Worm (Caenorhabditis elegans): Measurements from ENCODE around the gene atgp-2.

Gene atgp-2

DNA sequence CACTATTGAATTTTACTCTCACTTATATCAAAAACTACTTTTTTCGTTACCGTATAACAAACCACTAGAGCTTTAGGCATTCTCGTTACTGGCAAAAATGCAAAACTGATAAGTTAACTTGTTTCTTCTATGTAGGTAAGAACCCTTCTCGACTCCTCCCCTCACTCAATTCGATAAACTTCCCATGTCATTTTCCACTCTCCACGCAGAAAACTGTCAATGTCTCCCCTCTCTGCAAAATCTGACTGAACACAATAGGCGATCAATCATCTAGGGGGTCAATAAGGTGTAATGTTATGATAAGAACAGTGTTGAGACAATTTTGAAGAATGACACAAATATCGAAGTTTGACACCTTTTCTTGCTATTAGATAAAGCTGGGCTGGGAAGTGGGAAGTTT lies 25.1 kb downstream of the atgp-2 start:
- TF ChIP-seq ceh-13 (GFP tag; optimal IDR thresholded peaks at IDR 0.05) (no peak), aly-1 (tag; optimal IDR thresholded peaks at IDR 0.05) (no peak), hmbx-1 (tag; optimal IDR thresholded peaks at IDR 0.05) (no peak), hmg-4 (GFP tag; optimal IDR thresholded peaks at IDR 0.05) (no peak), tbx-37 (GFP tag; conservative IDR thresholded peaks at IDR 0.05) (no peak), tbx-11 (GFP tag; IDR thresholded peaks at IDR 0.05) (no peak), scrt-1 (GFP tag; IDR thresholded peaks at IDR 0.05) (no peak), F13C5.2 (tag; optimal IDR thresholded peaks at IDR 0.05) (no peak), ama-1 (optimal IDR thresholded peaks at IDR 0.05) (no peak), B0310.2 (tag; optimal IDR thresholded peaks at IDR 0.05) (no peak)

DNA sequence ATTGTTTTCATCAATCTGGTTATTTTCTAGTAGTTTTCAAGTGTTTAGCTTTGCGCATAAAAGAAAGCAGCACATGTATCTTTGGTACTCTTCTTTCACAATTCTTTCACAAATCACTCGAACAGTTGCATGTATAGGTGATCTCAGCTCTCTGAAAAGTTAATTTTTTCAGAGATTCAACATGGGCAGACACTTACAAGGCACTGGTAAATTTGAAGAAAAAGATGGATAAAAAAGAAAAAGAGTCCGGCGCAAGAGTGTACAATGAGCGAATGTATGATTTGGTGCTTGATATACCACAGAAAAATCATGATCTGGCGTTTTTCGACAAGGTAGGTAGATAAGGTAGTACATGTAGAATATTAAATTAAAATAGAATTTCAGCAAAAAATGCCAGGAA lies 25.7 kb downstream of the atgp-2 start:
- TF ChIP-seq hmbx-1 (tag; optimal IDR thresholded peaks at IDR 0.05), result no peak

ce11 chrII:14616927-14617326 lies 27.0 kb downstream of the atgp-2 start:
- TF ChIP-seq pes-1 (GFP tag; IDR thresholded peaks at IDR 0.05), result 0 out of 2 replicates have a peak, but pooled peaks have one; percentile 25
- no peak for TF ChIP-seq B0310.2 (tag; optimal IDR thresholded peaks at IDR 0.05)

- TF ChIP-seq ceh-36 (tag; optimal IDR thresholded peaks at IDR 0.05) (no peak), pes-1 (GFP tag; IDR thresholded peaks at IDR 0.05) (no peak), scrt-1 (GFP tag; IDR thresholded peaks at IDR 0.05) (no peak), tbx-37 (GFP tag; conservative IDR thresholded peaks at IDR 0.05) (no peak), sea-1 (GFP tag; conservative IDR thresholded peaks at IDR 0.05) (no peak), ets-7 (tag; optimal IDR thresholded peaks at IDR 0.05) (no peak), tra-4 (tag; optimal IDR thresholded peaks at IDR 0.05) (no peak)
Observed at ce11 chrII:14616402-14616801, 27.5 kb downstream of the atgp-2 start.

DNA sequence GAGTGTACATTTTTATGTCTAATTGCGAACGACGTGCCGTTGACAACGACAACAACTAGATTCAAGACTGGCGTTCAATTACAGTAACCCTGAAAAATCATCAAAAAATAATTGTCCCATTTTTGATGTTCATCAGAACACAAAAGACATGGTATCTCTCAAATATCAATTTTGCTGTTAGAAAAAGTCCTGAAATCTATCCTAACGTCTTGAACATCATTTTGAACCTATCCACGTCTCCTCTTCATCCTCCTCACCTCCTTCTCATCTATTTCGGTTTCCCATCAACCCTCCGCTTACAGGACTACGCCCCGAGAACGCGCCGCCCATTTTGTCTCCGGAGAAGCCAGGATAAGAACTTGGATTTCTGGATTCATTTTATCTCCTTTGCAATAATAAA lies 28.1 kb downstream of the atgp-2 start, which contains the start of gene mltn-9:
Gene mltn-9, plus strand, starts transcription at position 301 of the 400 bp plus-strand sequence.
- TF ChIP-seq aly-1 (tag; optimal IDR thresholded peaks at IDR 0.05) (no peak), hmg-4 (GFP tag; optimal IDR thresholded peaks at IDR 0.05) (no peak), B0310.2 (tag; optimal IDR thresholded peaks at IDR 0.05) (no peak), scrt-1 (GFP tag; IDR thresholded peaks at IDR 0.05) (no peak), ets-7 (tag; optimal IDR thresholded peaks at IDR 0.05) (no peak), tra-4 (tag; optimal IDR thresholded peaks at IDR 0.05) (no peak), flt-1 (GFP tag; IDR thresholded peaks at IDR 0.05) (no peak), tbx-37 (GFP tag; conservative IDR thresholded peaks at IDR 0.05) (no peak), ceh-36 (tag; optimal IDR thresholded peaks at IDR 0.05) (no peak)

ce11 chrII:14611307-14611706 lies 32.6 kb downstream of the atgp-2 start:
- no peak for TF ChIP-seq tbx-11 (GFP tag; IDR thresholded peaks at IDR 0.05)
- TF ChIP-seq ets-7 (tag; optimal IDR thresholded peaks at IDR 0.05), result no peak
- TF ChIP-seq aly-1 (tag; optimal IDR thresholded peaks at IDR 0.05), result no peak
- no peak for TF ChIP-seq pes-1 (GFP tag; IDR thresholded peaks at IDR 0.05)
- no peak for TF ChIP-seq ama-1 (optimal IDR thresholded peaks at IDR 0.05)
- no peak for TF ChIP-seq tbx-37 (GFP tag; conservative IDR thresholded peaks at IDR 0.05)

ce11 chrII:14610492-14611142 lies 33.3 kb downstream of the atgp-2 start:
- TF ChIP-seq scrt-1 (GFP tag; IDR thresholded peaks at IDR 0.05), result no peak
- no peak for TF ChIP-seq ceh-13 (GFP tag; optimal IDR thresholded peaks at IDR 0.05)
- no peak for TF ChIP-seq sea-1 (GFP tag; conservative IDR thresholded peaks at IDR 0.05)
- TF ChIP-seq tbx-37 (GFP tag; conservative IDR thresholded peaks at IDR 0.05), result no peak
- no peak for TF ChIP-seq tbx-11 (GFP tag; IDR thresholded peaks at IDR 0.05)
- no peak for TF ChIP-seq hmbx-1 (tag; optimal IDR thresholded peaks at IDR 0.05)

- no peak for TF ChIP-seq tra-4 (tag; optimal IDR thresholded peaks at IDR 0.05)
- TF ChIP-seq sea-1 (GFP tag; conservative IDR thresholded peaks at IDR 0.05), result no peak
- no peak for TF ChIP-seq ama-1 (optimal IDR thresholded peaks at IDR 0.05)
- no peak for TF ChIP-seq ceh-13 (GFP tag; optimal IDR thresholded peaks at IDR 0.05)
- TF ChIP-seq scrt-1 (GFP tag; IDR thresholded peaks at IDR 0.05), result no peak
- no peak for TF ChIP-seq aly-1 (tag; optimal IDR thresholded peaks at IDR 0.05)
- no peak for TF ChIP-seq pes-1 (GFP tag; IDR thresholded peaks at IDR 0.05)
- no peak for TF ChIP-seq tbx-37 (GFP tag; conservative IDR thresholded peaks at IDR 0.05)
- TF ChIP-seq hmbx-1 (tag; optimal IDR thresholded peaks at IDR 0.05), result no peak
- TF ChIP-seq flt-1 (GFP tag; IDR thresholded peaks at IDR 0.05), result no peak
- no peak for TF ChIP-seq tbx-11 (GFP tag; IDR thresholded peaks at IDR 0.05)
- no peak for TF ChIP-seq ets-7 (tag; optimal IDR thresholded peaks at IDR 0.05)
- no peak for TF ChIP-seq hmg-4 (GFP tag; optimal IDR thresholded peaks at IDR 0.05)
Observed at ce11 chrII:14609297-14609937, 34.5 kb downstream of the atgp-2 start.

ce11 chrII:14608508-14608907 lies 35.4 kb downstream of the atgp-2 start:
- no peak for TF ChIP-seq hmg-4 (GFP tag; optimal IDR thresholded peaks at IDR 0.05)
- TF ChIP-seq tbx-11 (GFP tag; IDR thresholded peaks at IDR 0.05), result no peak
- no peak for TF ChIP-seq sea-1 (GFP tag; conservative IDR thresholded peaks at IDR 0.05)
- no peak for TF ChIP-seq ama-1 (optimal IDR thresholded peaks at IDR 0.05)
- TF ChIP-seq tbx-37 (GFP tag; conservative IDR thresholded peaks at IDR 0.05), result no peak
- no peak for TF ChIP-seq hnd-1 (tag; optimal IDR thresholded peaks at IDR 0.05)
- no peak for TF ChIP-seq hmbx-1 (tag; optimal IDR thresholded peaks at IDR 0.05)
- TF ChIP-seq ets-7 (tag; optimal IDR thresholded peaks at IDR 0.05), result no peak

Measured in whole organism, early embryonic.